Worm (Caenorhabditis elegans) whole organism, L4/young adult: Measurements from ENCODE around the gene fbxc-40.

Source experiments
- W03F9.2 ChIP-seq: fragments of 150-350 bp; optimal IDR thresholded peaks from 2 replicates; lab custom pipeline; 2014; ENCODE audit warnings: missing biosample characterization, missing genetic modification characterization
- dao-5 ChIP-seq: sonication (generic microtip); optimal IDR thresholded peaks from 2 replicates; lab custom pipeline; 2016; ENCODE audit warnings: missing genotype, missing genetic modification characterization, moderate library complexity, missing compliant biosample characterization
- him-1 ChIP-seq: sonication (generic microtip); optimal IDR thresholded peaks from 2 replicates; lab custom pipeline; 2016; ENCODE audit warnings: missing genotype, missing genetic modification reagents, missing genetic modification characterization, missing compliant biosample characterization

ce11 chrII:950374-950773, 35.4 kb upstream of the fbxc-40 start:
- TF ChIP-seq him-1 (tag; lab: Kevin White, UChicago) (no peak), dao-5 (tag; lab: Kevin White, UChicago) (no peak), W03F9.2 (tag; lab: Kevin White, UChicago) (no peak)
